Worm (Caenorhabditis elegans): ENCODE measurements around the gene T19D12.6.

DNA sequence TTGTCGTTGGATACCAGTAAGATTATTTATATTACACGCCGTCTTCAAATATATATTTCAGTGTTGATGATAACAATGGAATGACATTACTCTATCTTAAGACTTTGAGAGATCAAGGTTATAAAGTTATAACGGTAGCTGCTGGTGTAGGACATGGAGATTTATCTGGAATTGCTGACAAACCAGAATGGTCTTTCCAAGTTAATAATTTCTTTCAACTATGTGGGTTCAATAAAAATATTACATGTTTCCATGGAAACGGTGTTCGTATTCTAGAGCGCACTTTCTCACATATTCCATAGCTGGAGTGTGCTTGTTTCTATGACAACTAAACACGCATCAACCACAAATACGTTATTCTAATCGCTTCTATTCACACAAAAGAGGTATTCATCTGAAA is 36.8 kb upstream of the T19D12.6 start, which contains the start of gene ift-74:
- no peak for TF ChIP-seq elt-3 (tag; optimal IDR thresholded peaks at IDR 0.05)
- TF ChIP-seq mep-1 (tag; optimal IDR thresholded peaks at IDR 0.05): no peak
- no peak for TF ChIP-seq ztf-11 (tag; optimal IDR thresholded peaks at IDR 0.05)
- no peak for TF ChIP-seq snpc-4 (tag; optimal IDR thresholded peaks at IDR 0.05)
- no peak for TF ChIP-seq lsy-2 (tag; optimal IDR thresholded peaks at IDR 0.05)

All from whole organism, mixed stage, embryonic.